Worm (Caenorhabditis elegans) whole organism, mixed stage, embryonic: ENCODE data around the gene F31B9.3.

Experiments
- blmp-1 ChIP-seq: fragments of 150-350 bp; optimal IDR thresholded peaks from 2 replicates; lab custom pipeline; 2014; ENCODE audit warnings: missing biosample characterization, missing genetic modification characterization
- elt-1 ChIP-seq: sonication (generic microtip); optimal IDR thresholded peaks from 2 replicates; lab custom pipeline; 2017; ENCODE audit warnings: missing genetic modification characterization, mild to moderate bottlenecking, missing compliant biosample characterization, antibody characterized with exemption, moderate library complexity, borderline replicate concordance; ENCODE audit not compliant: insufficient read depth
- lsy-2 ChIP-seq: fragments of 150-350 bp; optimal IDR thresholded peaks from 2 replicates; lab custom pipeline; 2014; ENCODE audit warnings: missing biosample characterization, missing genetic modification characterization
- nhr-2 ChIP-seq: fragments of 150-350 bp; optimal IDR thresholded peaks from 2 replicates; lab custom pipeline; 2014; ENCODE audit warnings: missing biosample characterization, missing genetic modification characterization
- nhr-28 ChIP-seq: fragments of 150-350 bp; optimal IDR thresholded peaks from 2 replicates; lab custom pipeline; 2014; ENCODE audit warnings: missing biosample characterization, missing genetic modification characterization
- snpc-4 ChIP-seq: fragments of 150-350 bp; optimal IDR thresholded peaks from 2 replicates; lab custom pipeline; 2014; ENCODE audit warnings: missing biosample characterization, missing genetic modification characterization
- unc-62 ChIP-seq: fragments of 150-350 bp; optimal IDR thresholded peaks from 2 replicates; lab custom pipeline; 2014; ENCODE audit warnings: missing biosample characterization, missing genetic modification reagents, missing genetic modification characterization
- ztf-11 ChIP-seq: fragments of 150-350 bp; optimal IDR thresholded peaks from 2 replicates; lab custom pipeline; 2014; ENCODE audit warnings: missing biosample characterization, missing genetic modification characterization

- no peak for TF ChIP-seq nhr-28
- TF ChIP-seq unc-62, result no peak
- TF ChIP-seq nhr-2 (tag; lab: Kevin White, UChicago), result no peak
- TF ChIP-seq ztf-11 (tag; lab: Kevin White, UChicago), result no peak
- TF ChIP-seq snpc-4, result no peak
- no peak for TF ChIP-seq lsy-2
- no peak for TF ChIP-seq elt-1 (tag; lab: Kevin White, UChicago)
- TF ChIP-seq blmp-1 (tag; lab: Kevin White, UChicago), result no peak
Measured at ce11 chrX:15878785-15879184, 44.8 kb upstream of the F31B9.3 start, which contains the start of gene gmeb-2.
